Fruit fly (Drosophila melanogaster) whole organism, embryonic: Measurements from ENCODE around the gene Nse4.

Experiments used
- Ada2b ChIP-seq: fragments of 200-800 bp; sonication (Bioruptor generic); IDR thresholded peaks from 2 replicates; pipeline ENCODE4 v1.3.6; 2022; ENCODE audit warnings: missing biosample characterization, missing genetic modification characterization
- Aef1 ChIP-seq: fragments of 200-800 bp; sonication (Bioruptor generic); IDR thresholded peaks from 3 replicates; pipeline ENCODE4 v1.3.6; 2022; ENCODE audit warnings: missing biosample characterization, missing genetic modification characterization
- Asciz ChIP-seq: fragments of 200-800 bp; sonication (Bioruptor generic); optimal IDR thresholded peaks from 2 replicates; lab custom pipeline; 2017; ENCODE audit warnings: missing biosample characterization, mild to moderate bottlenecking, missing genetic modification characterization, missing genetic modification reagents
- Blimp-1 ChIP-seq: fragments of 200-800 bp; sonication (Bioruptor generic); optimal IDR thresholded peaks from 3 replicates; lab custom pipeline; 2018; ENCODE audit warnings: missing biosample characterization, missing genetic modification characterization, mild to moderate bottlenecking, moderate library complexity, missing genetic modification reagents
- CG10431 ChIP-seq: fragments of 200-800 bp; sonication (Bioruptor generic); optimal IDR thresholded peaks from 3 replicates; lab custom pipeline; 2018; ENCODE audit warnings: missing biosample characterization, mild to moderate bottlenecking, missing genetic modification characterization
- CG11085 ChIP-seq: fragments of 200-800 bp; sonication (Bioruptor generic); IDR thresholded peaks from 2 replicates; pipeline ENCODE4 v1.3.6; 2022; ENCODE audit warnings: missing biosample characterization, missing genetic modification characterization
- CG11723 ChIP-seq: fragments of 200-800 bp; sonication (Bioruptor generic); optimal IDR thresholded peaks from 2 replicates; lab custom pipeline; 2017; ENCODE audit warnings: missing biosample characterization, mild to moderate bottlenecking, missing genetic modification characterization
- CG12219 ChIP-seq: fragments of 200-800 bp; sonication (Bioruptor generic); optimal IDR thresholded peaks from 3 replicates; lab custom pipeline; 2018; ENCODE audit warnings: missing biosample characterization, mild to moderate bottlenecking, missing genetic modification characterization
- CG15601 ChIP-seq: fragments of 200-800 bp; sonication (Bioruptor generic); optimal IDR thresholded peaks from 3 replicates; lab custom pipeline; 2019; ENCODE audit warnings: missing biosample characterization, mild to moderate bottlenecking, missing genetic modification characterization, moderate library complexity
- CG16779 ChIP-seq: fragments of 200-800 bp; sonication (Bioruptor generic); IDR thresholded peaks from 2 replicates; pipeline ENCODE4 v1.3.6; 2022; ENCODE audit warnings: missing biosample characterization, missing genetic modification characterization
- CG18262 ChIP-seq: fragments of 200-800 bp; optimal IDR thresholded peaks from 3 replicates; lab custom pipeline; 2019; ENCODE audit warnings: missing biosample characterization, mild to moderate bottlenecking, missing genetic modification characterization, moderate library complexity
- CG2116 ChIP-seq: fragments of 200-800 bp; sonication (Bioruptor generic); optimal IDR thresholded peaks from 3 replicates; lab custom pipeline; 2018; ENCODE audit warnings: missing biosample characterization, mild to moderate bottlenecking, missing genetic modification characterization
- CG30020 ChIP-seq: fragments of 200-800 bp; optimal IDR thresholded peaks from 2 replicates; lab custom pipeline; 2019; ENCODE audit warnings: missing biosample characterization, mild to moderate bottlenecking, missing genetic modification characterization, moderate library complexity
- CG3065 ChIP-seq: fragments of 200-800 bp; sonication (Bioruptor generic); optimal IDR thresholded peaks from 2 replicates; lab custom pipeline; 2016; ENCODE audit warnings: missing biosample characterization, missing genetic modification characterization
- CG31388 ChIP-seq: fragments of 200-800 bp; sonication (Bioruptor generic); optimal IDR thresholded peaks from 2 replicates; lab custom pipeline; 2016; ENCODE audit warnings: missing biosample characterization, missing genetic modification characterization
- CG33557 ChIP-seq: fragments of 200-800 bp; sonication (Bioruptor generic); optimal IDR thresholded peaks from 2 replicates; lab custom pipeline; 2019; ENCODE audit warnings: missing biosample characterization, mild to moderate bottlenecking, missing genetic modification characterization, moderate library complexity
- CG34224 ChIP-seq: fragments of 200-800 bp; sonication (Bioruptor generic); IDR thresholded peaks from 3 replicates; pipeline ENCODE4 v1.3.6; 2022; ENCODE audit warnings: missing biosample characterization, missing genetic modification characterization; ENCODE audit not compliant: partially characterized antibody
- CG34422 ChIP-seq: fragments of 200-800 bp; sonication (Bioruptor generic); IDR thresholded peaks from 3 replicates; pipeline ENCODE4 v1.3.6; 2022; ENCODE audit warnings: missing biosample characterization, missing genetic modification characterization
- CG3847 ChIP-seq: fragments of 200-800 bp; sonication (Bioruptor generic); IDR thresholded peaks from 2 replicates; pipeline ENCODE4 v1.3.6; 2022; ENCODE audit warnings: missing biosample characterization, missing genetic modification characterization
- CG4328 ChIP-seq: fragments of 200-800 bp; sonication (Bioruptor generic); optimal IDR thresholded peaks from 3 replicates; lab custom pipeline; 2017; ENCODE audit warnings: missing biosample characterization, missing genetic modification reagents, missing genetic modification characterization
- CG6791 ChIP-seq: fragments of 200-800 bp; sonication (Bioruptor generic); IDR thresholded peaks from 3 replicates; pipeline ENCODE4 v1.3.6; 2022; ENCODE audit warnings: missing biosample characterization, missing genetic modification characterization; ENCODE audit not compliant: partially characterized antibody
- CG7786 ChIP-seq: fragments of 200-800 bp; sonication (Bioruptor generic); optimal IDR thresholded peaks from 2 replicates; lab custom pipeline; 2016; ENCODE audit warnings: missing biosample characterization, missing genetic modification characterization
- CG9609 ChIP-seq: fragments of 200-800 bp; sonication (Bioruptor generic); optimal IDR thresholded peaks from 3 replicates; lab custom pipeline; 2016; ENCODE audit warnings: missing biosample characterization, missing genetic modification characterization
- CoRest ChIP-seq: fragments of 200-800 bp; sonication (Bioruptor generic); optimal IDR thresholded peaks from 3 replicates; lab custom pipeline; 2018; ENCODE audit warnings: missing biosample characterization, mild to moderate bottlenecking, missing genetic modification characterization, moderate library complexity
- D ChIP-seq, 2 experiments: fragments of 200-800 bp in 1 of 2; fragments of >200 bp in 1 of 2; sonication (Bioruptor generic) in 1 of 2; optimal IDR thresholded peaks; 2 replicates in 1 of 2; 3 replicates in 1 of 2; lab custom pipeline; 2017; ENCODE audit warnings: mild to moderate bottlenecking in 1 of 2, missing biosample characterization in 1 of 2, missing genetic modification characterization in 1 of 2, missing genetic modification reagents in 1 of 2
- Dfd ChIP-seq, 2 experiments: fragments of >200 bp; optimal IDR thresholded peaks; 2 replicates each; lab custom pipeline; 2017; ENCODE audit warnings: missing biosample characterization in 2 of 2, missing genetic modification characterization in 2 of 2
- Dref ChIP-seq: fragments of 200-800 bp; sonication (Bioruptor generic); IDR thresholded peaks from 2 replicates; pipeline ENCODE4 v1.3.6; 2022; ENCODE audit warnings: missing biosample characterization, missing genetic modification characterization
- MTF-1 ChIP-seq: fragments of 200-800 bp; sonication (Bioruptor generic); optimal IDR thresholded peaks from 2 replicates; lab custom pipeline; 2018; ENCODE audit warnings: missing biosample characterization, mild to moderate bottlenecking, missing genetic modification characterization, borderline replicate concordance
- Med ChIP-seq: fragments of 200-800 bp; sonication (Bioruptor generic); peaks from one replicate; lab custom pipeline; 2016; ENCODE audit warnings: missing biosample characterization, missing genetic modification characterization, mild to moderate bottlenecking, inconsistent platforms, moderate library complexity
- Myb ChIP-seq: fragments of 200-800 bp; sonication (Bioruptor generic); optimal IDR thresholded peaks from 2 replicates; lab custom pipeline; 2016; ENCODE audit warnings: missing biosample characterization, missing genetic modification characterization
- Trl ChIP-seq, 3 experiments: fragments of >200 bp in 2 of 3; fragments of 200-800 bp in 1 of 3; sonication (Bioruptor generic) in 1 of 3; optimal IDR thresholded peaks; 2 replicates in 1 of 3; 3 replicates in 2 of 3; lab custom pipeline; 2016 to 2017; ENCODE audit warnings: missing biosample characterization in 1 of 3, missing genetic modification characterization in 1 of 3
- Vsx1 ChIP-seq: fragments of 200-800 bp; sonication (Bioruptor generic); optimal IDR thresholded peaks from 2 replicates; lab custom pipeline; 2017; ENCODE audit warnings: missing biosample characterization, mild to moderate bottlenecking, missing genetic modification characterization, missing genetic modification reagents
- Xbp1 ChIP-seq: fragments of 200-800 bp; sonication (Bioruptor generic); optimal IDR thresholded peaks from 3 replicates; lab custom pipeline; 2016; ENCODE audit warnings: missing biosample characterization, mild to moderate bottlenecking, missing genetic modification characterization
- bigmax ChIP-seq: fragments of 200-800 bp; sonication (Bioruptor generic); optimal IDR thresholded peaks from 2 replicates; lab custom pipeline; 2018; ENCODE audit warnings: missing biosample characterization, mild to moderate bottlenecking, missing genetic modification characterization
- chif ChIP-seq, 2 experiments: fragments of 200-800 bp; sonication (Bioruptor generic); optimal IDR thresholded peaks; 3 replicates each; lab custom pipeline; 2016; ENCODE audit warnings: missing biosample characterization in 2 of 2, missing genetic modification characterization in 2 of 2
- ci ChIP-seq: fragments of 200-800 bp; sonication (Bioruptor generic); IDR thresholded peaks from 3 replicates; pipeline ENCODE4 v1.3.6; 2022; ENCODE audit warnings: missing biosample characterization, missing genetic modification characterization
- crc ChIP-seq: fragments of 200-800 bp; sonication (Bioruptor generic); optimal IDR thresholded peaks from 2 replicates; lab custom pipeline; 2016; ENCODE audit warnings: missing biosample characterization, missing genetic modification characterization
- cwo ChIP-seq: fragments of 200-800 bp; sonication (Bioruptor generic); optimal IDR thresholded peaks from 3 replicates; lab custom pipeline; 2017; ENCODE audit warnings: missing biosample characterization, missing genetic modification characterization, mild to moderate bottlenecking, moderate library complexity, missing genetic modification reagents
- dpn ChIP-seq, 2 experiments: fragments of 200-800 bp; sonication (Bioruptor generic); optimal IDR thresholded peaks; 3 replicates each; lab custom pipeline; 2016; ENCODE audit warnings: missing biosample characterization in 2 of 2, missing genetic modification characterization in 2 of 2
- exex ChIP-seq: fragments of 200-800 bp; sonication (Bioruptor generic); optimal IDR thresholded peaks from 4 replicates; lab custom pipeline; 2018; ENCODE audit warnings: missing biosample characterization, mild to moderate bottlenecking, missing genetic modification characterization, moderate library complexity
- fu2 ChIP-seq: fragments of 200-800 bp; sonication (Bioruptor generic); optimal IDR thresholded peaks from 2 replicates; lab custom pipeline; 2016; ENCODE audit warnings: missing biosample characterization, missing genetic modification characterization
- hbn ChIP-seq: fragments of 200-800 bp; sonication (Bioruptor generic); IDR thresholded peaks from 2 replicates; pipeline ENCODE4 v1.3.6; 2022; ENCODE audit warnings: missing biosample characterization, missing genetic modification characterization; ENCODE audit not compliant: partially characterized antibody
- hkb ChIP-seq, 2 experiments: fragments of 200-800 bp in 1 of 2; fragments of >200 bp in 1 of 2; sonication (Bioruptor generic) in 1 of 2; IDR thresholded peaks in 1 of 2; optimal IDR thresholded peaks in 1 of 2; 2 replicates each; pipeline versions ENCODE4 v1.3.6 to Lab custom; 2017 to 2022; ENCODE audit warnings: missing biosample characterization in 1 of 2, missing genetic modification characterization in 1 of 2
- hth ChIP-seq: fragments of >200 bp; optimal IDR thresholded peaks from 2 replicates; lab custom pipeline; 2017; ENCODE audit warnings: inconsistent platforms
- knrl ChIP-seq: fragments of 200-800 bp; sonication (Bioruptor generic); IDR thresholded peaks from 3 replicates; pipeline ENCODE4 v1.3.6; 2022; ENCODE audit warnings: missing biosample characterization, missing genetic modification characterization; ENCODE audit not compliant: partially characterized antibody
- slbo ChIP-seq: fragments of 200-800 bp; sonication (Bioruptor generic); IDR thresholded peaks from 2 replicates; pipeline ENCODE4 v1.3.6; 2022; ENCODE audit warnings: missing biosample characterization, missing genetic modification characterization
- ssp ChIP-seq: fragments of 200-800 bp; sonication (Bioruptor generic); IDR thresholded peaks from 2 replicates; pipeline ENCODE4 v1.3.6; 2022; ENCODE audit warnings: missing biosample characterization, missing genetic modification characterization
- stwl ChIP-seq: fragments of 200-800 bp; sonication (Bioruptor generic); optimal IDR thresholded peaks from 3 replicates; lab custom pipeline; 2018; ENCODE audit warnings: missing biosample characterization, mild to moderate bottlenecking, missing genetic modification characterization, moderate library complexity
- tio ChIP-seq: fragments of 200-800 bp; sonication (Bioruptor generic); optimal IDR thresholded peaks from 2 replicates; lab custom pipeline; 2017; ENCODE audit warnings: missing biosample characterization, missing genetic modification characterization, inconsistent platforms

The Nse4 gene

dm6 chr2L:10479859-10480258, 40.6 kb downstream of the Nse4 start (continued):
- peak; percentile 91 for TF ChIP-seq bigmax (GFP tag; lab: Kevin White, UChicago)
- TF ChIP-seq CG12219 (GFP tag; lab: Kevin White, UChicago), result no peak
- peak; percentile 6; the same call in 1 of the 3 replicates for TF ChIP-seq knrl (GFP tag; lab: Robert Waterston, UW)
- 0 out of 3 replicates have a peak, but pooled peaks have one; percentile 28 for TF ChIP-seq ci (GFP tag; lab: Robert Waterston, UW)
- TF ChIP-seq Vsx1 (GFP tag; lab: Kevin White, UChicago), result no peak
- TF ChIP-seq Trl (optimal IDR thresholded peaks at IDR 0.05; lab: Kevin White, UChicago), result no peak
- TF ChIP-seq Trl (GFP tag; optimal IDR thresholded peaks at IDR 0.05; lab: Kevin White, UChicago), result no peak
- no peak for TF ChIP-seq slbo (GFP tag; lab: Robert Waterston, UW)
- TF ChIP-seq hth (lab: Kevin White, UChicago), result no peak
- TF ChIP-seq cwo (GFP tag; lab: Kevin White, UChicago), result no peak
- no peak; the same call in 1 of the 2 replicates for TF ChIP-seq hbn (GFP tag; lab: Robert Waterston, UW)
- TF ChIP-seq CG34422 (GFP tag; lab: Robert Waterston, UW), result no peak
- peak; percentile 42; the same call in 1 of the 3 replicates for TF ChIP-seq CG6791 (GFP tag; lab: Robert Waterston, UW)
- no peak for TF ChIP-seq D (optimal IDR thresholded peaks at IDR 0.05; lab: Kevin White, UChicago)
- no peak for TF ChIP-seq D (GFP tag; optimal IDR thresholded peaks at IDR 0.05; lab: Kevin White, UChicago)
- TF ChIP-seq Xbp1, result no peak
- no peak for TF ChIP-seq CG18262 (tag; lab: Kevin White, UChicago)
- TF ChIP-seq CG2116 (GFP tag; lab: Kevin White, UChicago), result peak; percentile 39
- TF ChIP-seq CG4328 (GFP tag; lab: Kevin White, UChicago), result no peak
- TF ChIP-seq Dref (GFP tag; lab: Robert Waterston, UW), result peak; percentile 55
- no peak for TF ChIP-seq CG10431 (GFP tag; lab: Kevin White, UChicago)
- no peak for TF ChIP-seq hkb (optimal IDR thresholded peaks at IDR 0.05; lab: Kevin White, UChicago)
- no peak for TF ChIP-seq hkb (GFP tag; IDR thresholded peaks at IDR 0.05; lab: Robert Waterston, UW)
- no peak for TF ChIP-seq CG16779 (GFP tag; lab: Robert Waterston, UW)
- TF ChIP-seq Myb (GFP tag; lab: Kevin White, UChicago), result no peak
- TF ChIP-seq Med (GFP tag; lab: Kevin White, UChicago), result no peak
- TF ChIP-seq CG31388, result no peak
- peak; percentile 75 for TF ChIP-seq exex (tag; lab: Kevin White, UChicago)
- TF ChIP-seq CG34224 (GFP tag; lab: Robert Waterston, UW), result peak; percentile 46
- TF ChIP-seq CG15601, result no peak
- TF ChIP-seq CG3847, result 0 out of 2 replicates have a peak, but pooled peaks have one; percentile 17
- no peak for TF ChIP-seq chif (GFP tag; optimal IDR thresholded peaks at IDR 0.05; lab: Kevin White, UChicago)
- no peak for TF ChIP-seq tio (GFP tag; lab: Kevin White, UChicago)
- TF ChIP-seq fu2 (GFP tag; lab: Kevin White, UChicago), result no peak
- no peak for TF ChIP-seq CG3065
- no peak for TF ChIP-seq dpn (GFP tag; optimal IDR thresholded peaks at IDR 0.05; lab: Kevin White, UChicago)
- TF ChIP-seq Blimp-1, result no peak
- TF ChIP-seq ssp (GFP tag; lab: Robert Waterston, UW), result no peak
- TF ChIP-seq CG11723 (GFP tag; lab: Kevin White, UChicago), result no peak
- no peak for TF ChIP-seq Dfd (GFP tag; optimal IDR thresholded peaks at IDR 0.05; lab: Kevin White, UChicago)
- no peak for TF ChIP-seq CG30020 (tag; lab: Kevin White, UChicago)
- no peak for TF ChIP-seq CG11085
- no peak for TF ChIP-seq CoRest
- no peak for TF ChIP-seq CG33557 (GFP tag; lab: Kevin White, UChicago)
- peak; percentile 75 for TF ChIP-seq stwl
- no peak for TF ChIP-seq CG7786 (GFP tag; lab: Kevin White, UChicago)
- no peak for TF ChIP-seq Ada2b (GFP tag; lab: Robert Waterston, UW)
- no peak for TF ChIP-seq MTF-1 (GFP tag; lab: Kevin White, UChicago)
- TF ChIP-seq crc (GFP tag; lab: Kevin White, UChicago), result no peak
- no peak for TF ChIP-seq Asciz (GFP tag; lab: Kevin White, UChicago)
- TF ChIP-seq Aef1 (GFP tag; lab: Robert Waterston, UW), result no peak
- no peak for TF ChIP-seq CG9609 (GFP tag; lab: Kevin White, UChicago)
